Fruit fly (Drosophila melanogaster) S2 (cell line): ENCODE results near the gene CG32428.

Experiments used
- CG8478 ChIP-seq: fragments of >200 bp; optimal IDR thresholded peaks from 2 replicates; lab custom pipeline; 2018
- CTCF ChIP-seq, 2 experiments: fragments of >200 bp; optimal IDR thresholded peaks; 2 replicates each; lab custom pipeline; 2018

- TF ChIP-seq CG8478 (lab: Kevin White, UChicago) (no peak), CTCF (optimal IDR thresholded peaks at IDR 0.05; lab: Kevin White, UChicago) (no peak)
These were observed 7.6 kb downstream of the CG32428 start, which contains the start of gene CG42764 for dm6 chr3L:20465941-20466340.
